Worm (Caenorhabditis elegans): ENCODE measurements around the gene K08H10.10.

K08H10.10 gene

DNA sequence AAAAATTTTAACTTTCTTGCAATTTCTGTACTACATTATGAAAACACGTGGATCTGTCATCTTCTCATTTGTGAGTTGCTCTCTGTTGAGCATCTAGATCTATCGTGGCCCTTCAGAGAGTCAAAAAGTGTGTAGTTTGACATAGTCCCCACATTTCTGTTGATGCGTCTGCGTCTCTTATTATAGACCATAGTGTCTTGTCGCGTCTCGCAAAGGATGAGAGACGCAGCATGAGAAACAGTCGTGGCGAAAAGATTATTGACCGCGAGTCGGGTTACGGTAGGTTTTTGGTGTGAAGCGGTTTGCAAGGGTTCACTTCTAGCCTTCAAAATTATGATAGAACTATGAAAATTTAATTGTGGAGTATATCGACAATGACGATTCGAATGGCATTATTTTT lies 41.4 kb downstream of the K08H10.10 start:
- TF ChIP-seq W03F9.2 (tag; optimal IDR thresholded peaks at IDR 0.05) = no peak
- TF ChIP-seq him-1 (tag; optimal IDR thresholded peaks at IDR 0.05) = peak; percentile 29

DNA sequence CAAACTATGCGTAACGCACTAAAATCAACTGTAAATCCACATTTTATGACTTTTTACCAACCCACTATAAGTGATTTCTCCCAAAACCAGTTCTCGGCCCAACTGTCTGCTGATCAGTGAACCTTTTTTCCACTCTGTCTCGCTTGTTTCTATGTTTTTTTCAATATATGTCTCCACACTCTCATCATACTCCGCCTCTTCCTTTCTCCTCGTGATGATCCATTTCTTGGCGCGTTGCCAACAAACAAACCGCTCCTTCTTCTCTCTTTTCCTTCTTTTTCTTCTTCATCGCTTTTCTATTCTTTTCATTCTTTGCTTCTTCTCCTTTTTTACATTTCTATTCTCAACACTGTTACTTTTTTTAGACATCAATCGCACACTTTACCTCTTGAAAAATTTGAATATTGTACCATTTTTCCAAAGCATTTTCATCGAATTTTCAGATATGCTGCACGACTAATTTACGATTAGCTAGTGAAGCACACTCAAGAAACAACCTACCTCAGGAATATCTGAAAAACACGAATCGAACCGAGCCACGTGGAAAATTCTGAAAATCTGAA lies 42.5 kb downstream of the K08H10.10 start, which contains the start of gene T06E8.8:
TSS of gene T06E8.8 (plus strand) at position 513 of the 563 bp plus-strand sequence.
- TF ChIP-seq W03F9.2 (tag; optimal IDR thresholded peaks at IDR 0.05) (no peak), dao-5 (tag; optimal IDR thresholded peaks at IDR 0.05) (no peak), him-1 (tag; optimal IDR thresholded peaks at IDR 0.05) (no peak)

DNA sequence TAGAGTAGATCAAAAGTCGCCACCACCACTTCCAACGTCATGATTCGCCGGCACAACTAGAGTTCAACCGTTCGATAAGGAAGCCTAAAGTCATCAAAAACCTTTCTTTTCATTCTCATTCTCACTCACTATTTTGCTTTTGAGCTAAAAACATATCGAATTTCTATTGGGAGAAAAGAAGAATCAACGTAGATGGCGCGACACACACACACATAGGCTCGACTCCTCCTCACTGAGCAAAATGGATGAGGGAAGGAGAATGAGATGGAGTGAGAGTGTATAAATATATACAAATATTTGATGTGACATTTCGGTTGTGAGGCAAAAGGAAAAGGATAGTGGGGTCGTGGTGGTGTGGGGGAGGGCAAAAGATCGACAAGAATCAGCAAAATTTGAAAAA lies 43.9 kb downstream of the K08H10.10 start:
- TF ChIP-seq him-1 (tag; optimal IDR thresholded peaks at IDR 0.05) = no peak
- no peak for TF ChIP-seq W03F9.2 (tag; optimal IDR thresholded peaks at IDR 0.05)
- no peak for TF ChIP-seq dao-5 (tag; optimal IDR thresholded peaks at IDR 0.05)

DNA sequence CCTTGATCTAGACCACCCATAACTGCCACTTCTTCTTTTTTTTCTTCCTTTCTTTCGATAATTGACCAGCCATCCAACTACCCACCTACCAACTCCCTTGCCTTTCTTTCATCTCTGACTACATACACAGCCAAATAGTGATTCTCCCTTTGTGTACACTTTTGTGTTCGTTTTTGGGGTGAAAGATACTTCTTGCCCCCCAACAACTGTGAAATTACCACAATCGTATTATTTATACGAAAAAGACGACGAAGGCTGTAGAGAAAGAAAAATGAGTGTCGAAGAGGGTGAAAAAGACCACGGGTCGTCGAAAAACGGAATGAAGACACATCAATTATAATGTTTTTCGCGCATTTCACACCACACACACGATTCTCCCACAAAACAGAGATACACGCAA lies 45.6 kb downstream of the K08H10.10 start:
- TF ChIP-seq W03F9.2 (tag; optimal IDR thresholded peaks at IDR 0.05) = no peak
- no peak for TF ChIP-seq him-1 (tag; optimal IDR thresholded peaks at IDR 0.05)
- TF ChIP-seq dao-5 (tag; optimal IDR thresholded peaks at IDR 0.05) = no peak

DNA sequence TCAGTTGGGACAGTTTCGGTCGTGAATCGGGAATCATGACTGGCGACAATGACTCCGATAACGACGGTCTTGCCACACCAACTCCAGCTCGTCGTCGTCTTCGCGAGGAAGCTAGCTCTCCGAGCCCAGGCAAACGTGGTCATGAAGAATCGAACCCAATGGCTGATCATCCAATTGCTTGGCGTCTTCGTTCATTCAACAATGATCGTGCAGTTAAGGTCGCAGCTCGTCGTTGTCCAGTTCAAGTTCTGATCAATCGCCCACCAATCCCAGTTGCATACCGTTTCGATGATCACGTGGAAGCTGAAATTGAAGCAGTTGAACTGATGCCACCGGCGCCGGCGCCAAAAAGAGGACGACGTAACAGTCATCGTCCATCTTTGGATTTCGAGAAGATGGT lies 46.3 kb downstream of the K08H10.10 start:
- TF ChIP-seq him-1 (tag; optimal IDR thresholded peaks at IDR 0.05) (no peak), dao-5 (tag; optimal IDR thresholded peaks at IDR 0.05) (no peak), W03F9.2 (tag; optimal IDR thresholded peaks at IDR 0.05) (no peak)

DNA sequence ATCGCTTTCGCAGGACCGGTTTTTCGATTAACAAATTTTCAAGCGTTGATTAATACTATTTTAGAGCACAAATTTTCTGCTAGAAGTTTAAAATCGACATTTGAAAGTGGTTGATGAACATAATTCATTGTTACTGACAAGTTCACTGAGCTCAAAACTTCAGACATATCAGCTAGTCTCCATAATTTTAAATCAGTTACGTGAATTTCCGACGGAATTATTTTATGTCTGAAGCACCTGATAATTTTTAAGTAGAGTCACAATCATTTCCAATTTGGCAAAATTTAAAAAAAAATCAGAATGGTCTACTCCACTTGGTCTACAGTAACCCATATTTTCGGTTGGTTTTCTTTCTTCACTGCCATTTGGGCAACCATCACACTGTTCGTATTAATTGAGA lies 51.0 kb downstream of the K08H10.10 start, which contains the start of gene str-118:
TSS of gene str-118 (plus strand) at position 301 of the 400 bp plus-strand sequence.
- no peak for TF ChIP-seq W03F9.2 (tag; optimal IDR thresholded peaks at IDR 0.05)
- TF ChIP-seq dao-5 (tag; optimal IDR thresholded peaks at IDR 0.05) = no peak
- TF ChIP-seq him-1 (tag; optimal IDR thresholded peaks at IDR 0.05) = no peak

Data from whole organism, L4/young adult.